Fruit fly (Drosophila melanogaster): Measurements from ENCODE around the gene CG6071.
A peak's percentile ranks its signal among the peaks of the same experiment; 100 is the strongest.

The CG6071 gene

DNA sequence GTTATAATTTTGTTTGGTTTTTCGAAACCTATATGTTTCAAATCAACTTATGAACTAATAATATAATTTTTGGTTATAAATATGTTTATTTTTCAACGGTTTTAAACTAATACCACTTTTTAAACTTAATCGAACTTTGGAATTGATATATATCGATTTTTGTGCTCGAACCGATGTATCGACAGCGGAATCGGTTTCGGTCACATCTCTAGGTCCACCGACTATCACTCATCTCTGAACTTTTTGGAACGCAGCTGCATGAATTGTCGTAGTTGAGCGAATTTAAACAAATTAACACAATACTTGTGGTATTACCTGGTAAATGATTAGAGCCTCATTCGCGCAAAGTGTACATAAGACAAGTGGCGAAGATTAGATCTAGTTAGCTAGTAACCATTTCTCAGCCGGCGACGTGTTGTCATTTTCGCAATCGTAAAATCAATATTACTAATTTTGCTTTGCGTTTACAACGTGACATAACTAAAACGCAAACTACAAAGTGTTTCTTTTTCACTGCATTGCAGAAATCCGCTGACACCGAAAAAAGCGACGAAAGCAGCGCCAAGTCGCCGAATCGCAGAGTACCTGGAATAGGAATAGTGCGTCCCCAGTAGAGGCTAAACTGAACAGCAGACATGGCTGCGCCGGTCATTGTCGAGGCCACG lies 17.9 kb downstream of the CG6071 start, which contains the start of gene Apt1 (continued):
- TF ChIP-seq CG10366 (GFP tag; IDR thresholded peaks at IDR 0.05) (no peak), TFAM (GFP tag; optimal IDR thresholded peaks at IDR 0.05) (no peak), CG1233 (GFP tag; optimal IDR thresholded peaks at IDR 0.05) (no peak), nerfin-2 (GFP tag; IDR thresholded peaks at IDR 0.05; ENCODE audit: partially characterized antibody) (peak; percentile 82), Dp (GFP tag; optimal IDR thresholded peaks at IDR 0.05) (peak; percentile 69), CG17385 (GFP tag; optimal IDR thresholded peaks at IDR 0.05) (no peak), CG16779 (GFP tag; IDR thresholded peaks at IDR 0.05) (no peak), CG14710 (tag; optimal IDR thresholded peaks at IDR 0.05) (peak; percentile 19), sr (GFP tag; IDR thresholded peaks at IDR 0.05) (no peak), Med (GFP tag) (peak; percentile 88), CG9932 (GFP tag; IDR thresholded peaks at IDR 0.05) (peak; percentile 58; the same call in 1 of the 2 replicates), CG7271 (tag; optimal IDR thresholded peaks at IDR 0.05) (peak; percentile 1), sna (GFP tag; IDR thresholded peaks at IDR 0.05; ENCODE audit: partially characterized antibody) (peak; percentile 94), Myb (GFP tag; optimal IDR thresholded peaks at IDR 0.05) (peak; percentile 90), CG6272 (GFP tag; IDR thresholded peaks at IDR 0.05) (no peak), tap (tag; optimal IDR thresholded peaks at IDR 0.05) (no peak), CG42726 (GFP tag; IDR thresholded peaks at IDR 0.05; ENCODE audit: partially characterized antibody) (peak; percentile 97; the same call in 1 of the 2 replicates), CG9609 (GFP tag; optimal IDR thresholded peaks at IDR 0.05) (no peak), toy (GFP tag; IDR thresholded peaks at IDR 0.05) (no peak), CG11085 (GFP tag; IDR thresholded peaks at IDR 0.05) (no peak), ara (GFP tag; IDR thresholded peaks at IDR 0.05) (no peak), dati (GFP tag; IDR thresholded peaks at IDR 0.05) (no peak), CG2116 (GFP tag; optimal IDR thresholded peaks at IDR 0.05) (peak; percentile 65), stwl (tag; optimal IDR thresholded peaks at IDR 0.05) (peak; percentile 88), pzg (GFP tag; optimal IDR thresholded peaks at IDR 0.05) (peak; percentile 81), CG12071 (GFP tag; optimal IDR thresholded peaks at IDR 0.05) (no peak), NFAT (GFP tag; IDR thresholded peaks at IDR 0.05) (no peak; the same call in 1 of the 2 replicates), CG10565 (GFP tag; optimal IDR thresholded peaks at IDR 0.05) (no peak), CG13287 (GFP tag; IDR thresholded peaks at IDR 0.05; ENCODE audit: partially characterized antibody) (peak; percentile 97), D19A (tag; optimal IDR thresholded peaks at IDR 0.05) (no peak), gcm (GFP tag; optimal IDR thresholded peaks at IDR 0.05) (no peak), NC2β (GFP tag; optimal IDR thresholded peaks at IDR 0.05) (no peak), HmgD (GFP tag; optimal IDR thresholded peaks at IDR 0.05) (no peak), Hsf (GFP tag; optimal IDR thresholded peaks at IDR 0.05) (no peak), CG2120 (GFP tag; optimal IDR thresholded peaks at IDR 0.05) (peak; percentile 26), caup (GFP tag; optimal IDR thresholded peaks at IDR 0.05; ENCODE audit: severe bottlenecking) (no peak), disco-r (GFP tag; optimal IDR thresholded peaks at IDR 0.05) (no peak), CG1603 (tag; optimal IDR thresholded peaks at IDR 0.05) (peak; percentile 43), maf-S (GFP tag; optimal IDR thresholded peaks at IDR 0.05) (no peak), nom (GFP tag; optimal IDR thresholded peaks at IDR 0.05) (peak; percentile 68), mam (GFP tag; optimal IDR thresholded peaks at IDR 0.05) (no peak), CG15601 (tag; optimal IDR thresholded peaks at IDR 0.05) (no peak), org-1 (GFP tag; optimal IDR thresholded peaks at IDR 0.05) (no peak), sens (GFP tag) (peak; percentile 50), ato (GFP tag; IDR thresholded peaks at IDR 0.05; ENCODE audit: partially characterized antibody) (peak; percentile 95), CG8089 (GFP tag; optimal IDR thresholded peaks at IDR 0.05) (no peak), inv (GFP tag; IDR thresholded peaks at IDR 0.05; ENCODE audit: partially characterized antibody) (peak; percentile 93), phol (tag; optimal IDR thresholded peaks at IDR 0.05) (peak; percentile 21), Pdp1 (GFP tag; optimal IDR thresholded peaks at IDR 0.05) (peak in 1 of 2 experiments; percentile 65)
